Worm (Caenorhabditis elegans) whole organism, L4/young adult: ENCODE measurements around the gene bath-2.

Source experiments
- W03F9.2 ChIP-seq: fragments of 150-350 bp; optimal IDR thresholded peaks from 2 replicates; lab custom pipeline; 2014; ENCODE audit warnings: missing biosample characterization, missing genetic modification characterization
- him-1 ChIP-seq: sonication (generic microtip); optimal IDR thresholded peaks from 2 replicates; lab custom pipeline; 2016; ENCODE audit warnings: missing genotype, missing genetic modification reagents, missing genetic modification characterization, missing compliant biosample characterization

DNA sequence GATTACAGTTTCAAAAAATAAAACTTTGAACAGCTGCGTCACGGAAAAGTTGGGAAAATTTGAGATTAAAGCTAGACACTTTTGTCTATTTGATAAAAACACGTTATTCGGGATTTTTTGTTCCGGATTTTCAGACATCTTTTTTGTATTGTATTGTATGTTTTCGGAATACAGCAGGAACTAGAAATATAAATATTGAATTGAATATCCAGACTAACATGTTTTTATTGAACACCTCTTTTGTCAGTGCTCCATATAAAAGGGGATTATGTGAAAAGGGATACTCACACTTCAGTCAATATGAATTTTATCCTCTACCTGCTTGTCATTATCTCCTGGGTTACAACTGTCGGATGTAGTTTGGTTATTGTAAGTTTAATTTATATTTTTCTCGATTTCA is 28.7 kb downstream of the bath-2 start, which contains the start of gene C16C4.1:
- no peak for TF ChIP-seq W03F9.2 (tag; lab: Kevin White, UChicago)
- no peak for TF ChIP-seq him-1 (tag; lab: Kevin White, UChicago)
